Fruit fly (Drosophila melanogaster): Measurements from ENCODE around the gene Csp.

Gene Csp

DNA sequence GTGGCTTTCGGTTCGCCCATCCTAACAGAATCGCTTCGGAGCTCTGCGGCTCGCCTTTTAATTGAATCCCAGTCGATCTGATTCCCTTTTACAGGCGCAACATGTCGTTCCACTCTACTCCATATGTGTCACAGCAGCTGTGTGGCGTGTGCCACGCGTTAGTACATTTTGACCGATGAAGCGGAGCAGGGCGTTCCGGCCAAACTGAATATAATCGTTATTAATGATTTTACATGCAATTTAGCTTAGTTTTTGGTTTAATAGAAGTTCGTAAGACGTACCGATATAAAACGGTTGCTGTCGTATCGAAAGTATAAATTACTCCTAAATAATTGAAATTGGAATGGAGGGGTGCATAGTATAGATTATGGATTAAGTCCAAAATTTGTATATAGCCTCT, 647 bp upstream of the Csp start, which contains the start of gene CG11523:
Gene CG11523, minus strand, starts transcription at position 145 of the 400 bp plus-strand sequence.
- TF ChIP-seq kay (GFP tag; ENCODE audit: borderline replicate concordance) = no peak
- TF ChIP-seq tj (GFP tag; optimal IDR thresholded peaks at IDR 0.05) = no peak
- no peak for TF ChIP-seq bab1 (GFP tag; optimal IDR thresholded peaks at IDR 0.05)
- TF ChIP-seq cic (GFP tag; optimal IDR thresholded peaks at IDR 0.05) = no peak
- TF ChIP-seq Clk (GFP tag; optimal IDR thresholded peaks at IDR 0.05) = no peak
- TF ChIP-seq CG5204 (GFP tag; optimal IDR thresholded peaks at IDR 0.05) = no peak
- peak; percentile 34 for TF ChIP-seq CG7101 (tag; optimal IDR thresholded peaks at IDR 0.05)
- peak; percentile 25 for TF ChIP-seq Hr96 (GFP tag; optimal IDR thresholded peaks at IDR 0.05)
- peak; percentile 5 for TF ChIP-seq CG11617 (GFP tag; optimal IDR thresholded peaks at IDR 0.05)
- TF ChIP-seq CG14711 (tag; optimal IDR thresholded peaks at IDR 0.05) = no peak
- TF ChIP-seq CG1620 (GFP tag; optimal IDR thresholded peaks at IDR 0.05) = peak; percentile 27
- peak; percentile 32 for TF ChIP-seq CG12768 (GFP tag; optimal IDR thresholded peaks at IDR 0.05)
- TF ChIP-seq Mnt (GFP tag; optimal IDR thresholded peaks at IDR 0.05) = peak; percentile 46
- TF ChIP-seq ovo (GFP tag; optimal IDR thresholded peaks at IDR 0.05) = no peak
- TF ChIP-seq CG33017 (tag; optimal IDR thresholded peaks at IDR 0.05) = no peak
- peak; percentile 28 for TF ChIP-seq pad (GFP tag; optimal IDR thresholded peaks at IDR 0.05)
- TF ChIP-seq Crg-1 (GFP tag; optimal IDR thresholded peaks at IDR 0.05) = no peak
- peak; percentile 46 for TF ChIP-seq toe (GFP tag; optimal IDR thresholded peaks at IDR 0.05)
- TF ChIP-seq cnc (optimal IDR thresholded peaks at IDR 0.05) = no peak
- TF ChIP-seq CG7045 (GFP tag; optimal IDR thresholded peaks at IDR 0.05) = peak; percentile 8

dm6 chr3L:22273529-22274301, 6.5 kb downstream of the Csp start, which contains the start of gene Srpk79D:
TSS of gene Srpk79D (plus strand) at chr3L:22273985.
- TF ChIP-seq bab1 (GFP tag; optimal IDR thresholded peaks at IDR 0.05) (no peak), CG7101 (tag; optimal IDR thresholded peaks at IDR 0.05) (no peak), cic (GFP tag; optimal IDR thresholded peaks at IDR 0.05) (no peak), Mnt (GFP tag; optimal IDR thresholded peaks at IDR 0.05) (no peak), CG1620 (GFP tag; optimal IDR thresholded peaks at IDR 0.05) (no peak)

DNA sequence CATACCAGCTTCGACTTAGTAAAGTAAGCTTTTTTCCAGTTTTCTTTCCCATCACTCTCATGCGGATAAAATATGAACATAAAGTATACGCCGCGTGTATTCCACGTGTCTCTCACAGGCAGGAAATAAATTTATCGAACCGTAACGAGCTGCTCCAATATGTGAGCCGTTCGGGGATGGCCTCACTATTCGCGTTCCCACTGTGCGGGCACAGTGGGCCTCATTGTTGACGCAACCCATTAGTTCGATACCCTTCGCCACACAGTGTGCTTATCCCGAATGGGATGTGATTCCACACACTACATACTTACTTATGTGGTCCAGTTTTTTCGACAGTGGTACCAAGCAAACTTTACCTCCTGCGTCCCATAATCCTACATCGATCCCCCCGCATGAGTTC, 8.8 kb downstream of the Csp start:
- TF ChIP-seq CG5204 (GFP tag; optimal IDR thresholded peaks at IDR 0.05) = no peak
- no peak for TF ChIP-seq Mnt (GFP tag; optimal IDR thresholded peaks at IDR 0.05)
- no peak for TF ChIP-seq CG14711 (tag; optimal IDR thresholded peaks at IDR 0.05)
- no peak for TF ChIP-seq CG1620 (GFP tag; optimal IDR thresholded peaks at IDR 0.05)
- TF ChIP-seq ovo (GFP tag; optimal IDR thresholded peaks at IDR 0.05) = no peak

DNA sequence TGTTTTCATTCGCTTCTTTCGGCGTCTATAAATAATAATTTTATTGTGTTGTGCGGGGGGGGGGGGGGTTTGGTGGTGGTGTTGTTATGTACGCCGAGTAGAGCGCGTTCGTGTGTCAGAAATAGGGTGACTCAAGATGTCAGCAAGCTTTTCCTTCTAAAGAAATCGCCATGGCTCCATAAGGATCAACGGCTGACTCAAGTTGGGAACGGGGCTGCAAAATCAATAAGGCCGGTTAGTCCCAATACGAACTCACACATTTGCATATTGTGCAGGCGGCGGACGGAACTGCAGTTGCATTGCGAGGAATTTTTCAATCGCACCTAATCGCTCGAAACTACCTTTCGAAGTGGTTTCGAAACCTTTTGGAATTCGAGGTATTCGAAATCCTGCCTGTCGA, 9.4 kb downstream of the Csp start:
- TF ChIP-seq Clk (GFP tag; optimal IDR thresholded peaks at IDR 0.05) (no peak), toe (GFP tag; optimal IDR thresholded peaks at IDR 0.05) (no peak), CG7045 (GFP tag; optimal IDR thresholded peaks at IDR 0.05) (no peak), Mnt (GFP tag; optimal IDR thresholded peaks at IDR 0.05) (no peak), CG14711 (tag; optimal IDR thresholded peaks at IDR 0.05) (no peak), CG11617 (GFP tag; optimal IDR thresholded peaks at IDR 0.05) (no peak), Hr96 (GFP tag; optimal IDR thresholded peaks at IDR 0.05) (no peak), CG33017 (tag; optimal IDR thresholded peaks at IDR 0.05) (no peak), CG5204 (GFP tag; optimal IDR thresholded peaks at IDR 0.05) (no peak), bab1 (GFP tag; optimal IDR thresholded peaks at IDR 0.05) (no peak), kay (GFP tag; ENCODE audit: borderline replicate concordance) (no peak), CG7101 (tag; optimal IDR thresholded peaks at IDR 0.05) (no peak), tj (GFP tag; optimal IDR thresholded peaks at IDR 0.05) (no peak), cic (GFP tag; optimal IDR thresholded peaks at IDR 0.05) (no peak), CG12768 (GFP tag; optimal IDR thresholded peaks at IDR 0.05) (no peak), CG1620 (GFP tag; optimal IDR thresholded peaks at IDR 0.05) (no peak), Crg-1 (GFP tag; optimal IDR thresholded peaks at IDR 0.05) (no peak), pad (GFP tag; optimal IDR thresholded peaks at IDR 0.05) (no peak)

DNA sequence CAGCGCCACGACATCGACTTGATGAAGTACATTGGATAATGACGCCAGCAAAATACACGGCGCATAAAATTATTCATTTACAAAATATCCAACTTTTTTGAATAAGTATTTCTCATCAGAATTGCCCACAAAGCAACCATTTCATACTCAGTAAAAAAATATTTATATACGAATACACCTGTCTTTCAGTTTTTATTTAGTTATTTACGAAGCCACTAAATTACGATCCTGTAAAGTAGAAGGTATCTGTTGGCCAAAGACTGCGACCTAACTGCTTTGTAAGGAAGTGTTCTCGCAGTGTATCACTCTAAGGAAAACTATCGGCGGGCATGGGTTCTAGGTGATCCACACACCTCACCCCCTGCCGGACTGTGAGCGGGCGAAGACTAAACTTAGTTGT, 10.0 kb downstream of the Csp start:
- TF ChIP-seq CG1620 (GFP tag; optimal IDR thresholded peaks at IDR 0.05) (no peak), Mnt (GFP tag; optimal IDR thresholded peaks at IDR 0.05) (no peak), CG33017 (tag; optimal IDR thresholded peaks at IDR 0.05) (peak; percentile 19), CG7101 (tag; optimal IDR thresholded peaks at IDR 0.05) (no peak), CG14711 (tag; optimal IDR thresholded peaks at IDR 0.05) (peak; percentile 39), Clk (GFP tag; optimal IDR thresholded peaks at IDR 0.05) (peak; percentile 25), pad (GFP tag; optimal IDR thresholded peaks at IDR 0.05) (peak; percentile 7), cnc (optimal IDR thresholded peaks at IDR 0.05) (no peak), Hr96 (GFP tag; optimal IDR thresholded peaks at IDR 0.05) (peak; percentile 28), tj (GFP tag; optimal IDR thresholded peaks at IDR 0.05) (peak; percentile 9), CG11617 (GFP tag; optimal IDR thresholded peaks at IDR 0.05) (peak; percentile 22), toe (GFP tag; optimal IDR thresholded peaks at IDR 0.05) (peak; percentile 40), CG7045 (GFP tag; optimal IDR thresholded peaks at IDR 0.05) (peak; percentile 50), cic (GFP tag; optimal IDR thresholded peaks at IDR 0.05) (no peak), CG5204 (GFP tag; optimal IDR thresholded peaks at IDR 0.05) (peak; percentile 67), CG12768 (GFP tag; optimal IDR thresholded peaks at IDR 0.05) (peak; percentile 72), kay (GFP tag; ENCODE audit: borderline replicate concordance) (peak; percentile 93)

All from whole organism, adult.